Worm (Caenorhabditis elegans) whole organism, early embryonic: ENCODE results near the gene cox-18.

Experiments
- B0310.2 ChIP-seq: sonication (generic microtip); optimal IDR thresholded peaks from 2 replicates; lab custom pipeline; 2016; ENCODE audit warnings: mild to moderate bottlenecking, missing genetic modification characterization, missing compliant biosample characterization
- ama-1 ChIP-seq: fragments of 150-350 bp; optimal IDR thresholded peaks from 2 replicates; lab custom pipeline; 2014
- flt-1 ChIP-seq: fragments of 200-800 bp; sonication (Bioruptor generic); IDR thresholded peaks from 2 replicates; pipeline ENCODE4 v1.3.6; 2022; ENCODE audit warnings: missing genetic modification characterization, missing compliant biosample characterization
- hmg-4 ChIP-seq: fragments of 200-800 bp; sonication (Bioruptor generic); optimal IDR thresholded peaks from 2 replicates; lab custom pipeline; 2018; ENCODE audit warnings: mild to moderate bottlenecking, missing genetic modification characterization, missing compliant biosample characterization
- tbx-11 ChIP-seq: fragments of 200-800 bp; sonication (Bioruptor generic); IDR thresholded peaks from 2 replicates; pipeline ENCODE4 v1.3.6; 2022; ENCODE audit warnings: missing genetic modification characterization, missing compliant biosample characterization

DNA sequence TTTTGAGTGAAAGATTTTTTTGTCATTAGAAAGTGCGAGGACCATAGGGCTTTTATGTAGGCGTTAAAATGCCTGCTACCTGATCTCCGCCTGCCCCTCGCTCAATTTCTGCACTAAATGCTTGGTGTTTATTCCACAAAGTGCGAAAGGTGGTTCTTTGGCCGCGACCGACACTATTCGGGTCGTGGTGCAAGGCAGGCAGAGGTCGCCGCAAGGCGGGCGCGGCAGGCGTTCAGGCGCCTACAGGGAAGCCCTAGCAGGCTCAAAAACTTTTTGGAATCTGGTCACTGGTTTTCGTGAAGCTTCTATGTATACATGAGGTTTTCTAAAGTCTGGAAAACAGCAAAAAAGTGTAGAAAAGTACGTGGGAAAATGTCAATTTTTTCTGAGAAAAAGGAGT is 23.6 kb downstream of the cox-18 start:
- TF ChIP-seq tbx-11 (GFP tag; lab: Robert Waterston, UW), result no peak
- no peak for TF ChIP-seq flt-1 (GFP tag; lab: Robert Waterston, UW)
- TF ChIP-seq ama-1 (lab: Kevin White, UChicago), result no peak
- no peak for TF ChIP-seq B0310.2 (tag; lab: Kevin White, UChicago)
- TF ChIP-seq hmg-4 (GFP tag; lab: Kevin White, UChicago), result no peak
